Fruit fly (Drosophila melanogaster): ENCODE results near the gene Archease.

Archease gene

DNA sequence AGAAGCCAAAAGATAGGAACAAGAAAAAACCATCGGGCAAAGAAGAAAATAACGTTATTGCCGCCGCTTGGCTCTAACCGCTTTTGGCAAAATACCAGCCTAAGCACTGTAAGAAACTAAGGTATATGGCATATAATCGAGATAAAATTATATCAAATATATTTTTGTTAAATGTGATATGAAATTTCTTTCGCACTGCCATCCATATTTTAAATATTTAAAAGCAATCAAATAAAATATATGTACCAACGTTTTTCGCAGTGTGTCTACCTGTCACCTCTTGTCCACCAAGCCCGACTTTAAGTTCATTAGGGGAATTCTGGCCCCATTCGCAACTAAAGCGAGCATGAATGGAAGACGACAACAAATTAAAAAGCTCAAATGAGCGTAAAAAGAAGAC lies 35.0 kb downstream of the Archease start (continued):
- TF ChIP-seq sob (GFP tag; IDR thresholded peaks at IDR 0.05), result peak; percentile 87
- no peak for TF ChIP-seq CG2116 (GFP tag; optimal IDR thresholded peaks at IDR 0.05)
- peak; percentile 67; the same call in 1 of the 2 replicates for TF ChIP-seq ranshi (GFP tag; IDR thresholded peaks at IDR 0.05)
- TF ChIP-seq CG12659 (GFP tag; optimal IDR thresholded peaks at IDR 0.05), result peak; percentile 67
- peak; percentile 31 for TF ChIP-seq run (tag; optimal IDR thresholded peaks at IDR 0.05)
- peak; percentile 68; the same call in 1 of the 2 replicates for TF ChIP-seq rib (GFP tag; IDR thresholded peaks at IDR 0.05)
- TF ChIP-seq crc (GFP tag; optimal IDR thresholded peaks at IDR 0.05), result no peak
- peak; percentile 64; the same call in 1 of the 2 replicates for TF ChIP-seq seq (GFP tag; IDR thresholded peaks at IDR 0.05)
- peak; percentile 24 for TF ChIP-seq kay (GFP tag; optimal IDR thresholded peaks at IDR 0.05)
- peak; percentile 22 for TF ChIP-seq CG3838 (GFP tag; optimal IDR thresholded peaks at IDR 0.05)
- TF ChIP-seq CG1832 (GFP tag; optimal IDR thresholded peaks at IDR 0.05), result no peak
- peak; percentile 55 for TF ChIP-seq CG11247 (GFP tag; IDR thresholded peaks at IDR 0.05)
- TF ChIP-seq Kr (GFP tag; optimal IDR thresholded peaks at IDR 0.05), result no peak
- TF ChIP-seq CG10959 (GFP tag; IDR thresholded peaks at IDR 0.05), result peak; percentile 22; the same call in 1 of the 2 replicates
- TF ChIP-seq corto (GFP tag; optimal IDR thresholded peaks at IDR 0.05), result peak; percentile 46
- TF ChIP-seq schlank (tag; optimal IDR thresholded peaks at IDR 0.05), result peak; percentile 36
- TF ChIP-seq dati (GFP tag; IDR thresholded peaks at IDR 0.05), result no peak
- TF ChIP-seq CG6272 (GFP tag; IDR thresholded peaks at IDR 0.05), result no peak; the same call in 1 of the 2 replicates
- TF ChIP-seq HLHmδ (GFP tag; optimal IDR thresholded peaks at IDR 0.05), result no peak
- TF ChIP-seq mirr (GFP tag; optimal IDR thresholded peaks at IDR 0.05), result peak; percentile 39
- TF ChIP-seq tll (GFP tag; optimal IDR thresholded peaks at IDR 0.05), result no peak
- TF ChIP-seq CG11504 (tag; optimal IDR thresholded peaks at IDR 0.05), result peak; percentile 75
- TF ChIP-seq CG12769 (tag; optimal IDR thresholded peaks at IDR 0.05), result peak; percentile 70
- no peak for TF ChIP-seq CG32767 (GFP tag; IDR thresholded peaks at IDR 0.05)
- no peak for TF ChIP-seq Tbp (GFP tag; optimal IDR thresholded peaks at IDR 0.05)
- TF ChIP-seq MBD-R2 (GFP tag; IDR thresholded peaks at IDR 0.05), result peak; percentile 62; the same call in 1 of the 2 replicates
- TF ChIP-seq CG6813 (GFP tag; optimal IDR thresholded peaks at IDR 0.05), result peak; percentile 56
- TF ChIP-seq Lhr (GFP tag; optimal IDR thresholded peaks at IDR 0.05), result peak; percentile 7
- TF ChIP-seq Rx (GFP tag; IDR thresholded peaks at IDR 0.05), result no peak
- peak; percentile 64; the same call in 2 of the 3 replicates for TF ChIP-seq CG34422 (GFP tag; IDR thresholded peaks at IDR 0.05)
- peak; percentile 76 for TF ChIP-seq CG3281 (GFP tag; optimal IDR thresholded peaks at IDR 0.05)
- TF ChIP-seq BEAF-32 (GFP tag; optimal IDR thresholded peaks at IDR 0.05), result no peak
- no peak for TF ChIP-seq shn (GFP tag; optimal IDR thresholded peaks at IDR 0.05)
- peak; percentile 55 for TF ChIP-seq fd96Cb (tag; optimal IDR thresholded peaks at IDR 0.05)
- no peak for TF ChIP-seq CG6791 (GFP tag; IDR thresholded peaks at IDR 0.05; ENCODE audit: partially characterized antibody)
- peak; percentile 35 for TF ChIP-seq CG10462 (GFP tag; optimal IDR thresholded peaks at IDR 0.05)
- TF ChIP-seq Mrtf (GFP tag; IDR thresholded peaks at IDR 0.05), result 0 out of 3 replicates have a peak, but pooled peaks have one; percentile 44
- peak; percentile 70 for TF ChIP-seq CG10979 (tag; optimal IDR thresholded peaks at IDR 0.05)
- no peak for TF ChIP-seq usp (GFP tag; optimal IDR thresholded peaks at IDR 0.05)
- TF ChIP-seq z (GFP tag; IDR thresholded peaks at IDR 0.05), result no peak
- no peak for TF ChIP-seq Awh (GFP tag; IDR thresholded peaks at IDR 0.05)
- peak; percentile 52 for TF ChIP-seq H2.0 (GFP tag; IDR thresholded peaks at IDR 0.05)
- TF ChIP-seq pan (optimal IDR thresholded peaks at IDR 0.05), result no peak
- TF ChIP-seq pan (GFP tag; optimal IDR thresholded peaks at IDR 0.05 in 1 of 2, IDR thresholded peaks at IDR 0.05 in 1 of 2), result peak in 1 of 2 experiments; percentile 75
- TF ChIP-seq dmrt99B (tag; optimal IDR thresholded peaks at IDR 0.05), result peak; percentile 65
- TF ChIP-seq bowl (GFP tag; IDR thresholded peaks at IDR 0.05), result 0 out of 2 replicates have a peak, but pooled peaks have one; percentile 36
- TF ChIP-seq CG4282 (GFP tag; optimal IDR thresholded peaks at IDR 0.05), result no peak
- TF ChIP-seq tgo (GFP tag; IDR thresholded peaks at IDR 0.05), result peak; percentile 70
- TF ChIP-seq CG6254 (GFP tag; optimal IDR thresholded peaks at IDR 0.05), result peak; percentile 52
- no peak for TF ChIP-seq CTCF (GFP tag; optimal IDR thresholded peaks at IDR 0.05)
- TF ChIP-seq pita (GFP tag; optimal IDR thresholded peaks at IDR 0.05), result no peak
- no peak for TF ChIP-seq jigr1 (GFP tag; IDR thresholded peaks at IDR 0.05)
